Worm (Caenorhabditis elegans) whole organism, L4 larva: ENCODE measurements around the gene F11A5.16.
A peak's percentile ranks its signal among the peaks of the same experiment; 100 is the strongest.

Source experiments
- F10B5.3 ChIP-seq: sonication (generic microtip); optimal IDR thresholded peaks from 2 replicates; lab custom pipeline; 2016; ENCODE audit warnings: mild to moderate bottlenecking, missing genetic modification characterization, missing compliant biosample characterization
- F26F4.8 ChIP-seq: fragments of 200-800 bp; sonication (Bioruptor generic); conservative IDR thresholded peaks from 2 replicates; pipeline ENCODE4 v1.3.6; 2022; ENCODE audit warnings: missing genetic modification characterization, missing compliant biosample characterization
- F44E2.7 ChIP-seq: fragments of 200-800 bp; sonication (Bioruptor generic); IDR thresholded peaks from 2 replicates; pipeline ENCODE4 v2.1.2; 2022; ENCODE audit warnings: missing genetic modification characterization, missing compliant biosample characterization
- R02D3.7 ChIP-seq: fragments of 150-350 bp; sonication (generic microtip); optimal IDR thresholded peaks from 3 replicates; lab custom pipeline; 2014; ENCODE audit warnings: missing biosample characterization, missing genetic modification characterization
- Y48G9A.11 ChIP-seq: fragments of 200-800 bp; sonication (Bioruptor generic); IDR thresholded peaks from 2 replicates; pipeline ENCODE4 v1.3.6; 2022; ENCODE audit warnings: missing genetic modification reagents, missing genetic modification characterization, missing compliant biosample characterization
- Y5F2A.4 ChIP-seq: fragments of 200-800 bp; sonication (Bioruptor generic); optimal IDR thresholded peaks from 2 replicates; lab custom pipeline; 2018; ENCODE audit warnings: mild to moderate bottlenecking, missing genetic modification characterization, missing compliant biosample characterization
- ZK337.2 ChIP-seq: fragments of 200-800 bp; sonication (Bioruptor generic); IDR thresholded peaks from 2 replicates; pipeline ENCODE4 v1.3.6; 2022; ENCODE audit warnings: missing genetic modification reagents, missing genetic modification characterization, missing compliant biosample characterization
- ZK546.5 ChIP-seq, 2 experiments: sonication (generic microtip); optimal IDR thresholded peaks; 2 replicates each; lab custom pipeline; 2017; ENCODE audit warnings: missing biosample characterization in 2 of 2, missing genetic modification characterization in 2 of 2
- ceh-20 ChIP-seq: fragments of 200-800 bp; sonication (Bioruptor generic); IDR thresholded peaks from 2 replicates; pipeline ENCODE4 v1.3.6; 2022; ENCODE audit warnings: missing genetic modification reagents, missing genetic modification characterization, missing compliant biosample characterization
- ceh-28 ChIP-seq: fragments of 150-350 bp; optimal IDR thresholded peaks from 2 replicates; lab custom pipeline; 2014; ENCODE audit warnings: missing biosample characterization, missing genetic modification reagents, missing genetic modification characterization
- cey-2 ChIP-seq: sonication (generic microtip); optimal IDR thresholded peaks from 3 replicates; lab custom pipeline; 2017; ENCODE audit warnings: missing genetic modification characterization, mild to moderate bottlenecking, missing compliant biosample characterization, antibody characterized with exemption, borderline replicate concordance; ENCODE audit not compliant: insufficient read depth
- ctbp-1 ChIP-seq: fragments of 200-800 bp; sonication (Bioruptor generic); IDR thresholded peaks from 2 replicates; pipeline ENCODE4 v1.3.6; 2022; ENCODE audit warnings: missing genetic modification reagents, missing genetic modification characterization, missing compliant biosample characterization
- daf-12 ChIP-seq: fragments of 150-350 bp; optimal IDR thresholded peaks from 2 replicates; lab custom pipeline; 2014; ENCODE audit warnings: missing biosample characterization, missing genetic modification reagents, missing genetic modification characterization
- daf-16 ChIP-seq, 3 experiments: sonication (generic microtip); optimal IDR thresholded peaks; 2 replicates each; lab custom pipeline; 2016 to 2017; ENCODE audit warnings: missing genetic modification characterization in 3 of 3, missing genetic modification reagents in 3 of 3, mild to moderate bottlenecking in 2 of 3, missing compliant biosample characterization in 2 of 3, missing biosample characterization in 1 of 3, moderate library complexity in 1 of 3
- dmd-6 ChIP-seq: fragments of 200-800 bp; sonication (Bioruptor generic); IDR thresholded peaks from 2 replicates; pipeline ENCODE4 v1.3.6; 2022; ENCODE audit warnings: missing genetic modification reagents, missing genetic modification characterization, missing compliant biosample characterization
- dmd-8 ChIP-seq: fragments of 200-800 bp; sonication (Bioruptor generic); IDR thresholded peaks from 2 replicates; pipeline ENCODE4 v1.3.6; 2022; ENCODE audit warnings: missing genetic modification characterization, missing compliant biosample characterization
- dmd-9 ChIP-seq: fragments of 200-800 bp; sonication (Bioruptor generic); IDR thresholded peaks from 2 replicates; pipeline ENCODE4 v1.3.6; 2022; ENCODE audit warnings: missing genetic modification reagents, missing genetic modification characterization, missing compliant biosample characterization
- duxl-1 ChIP-seq: sonication (generic microtip); optimal IDR thresholded peaks from 2 replicates; lab custom pipeline; 2016; ENCODE audit warnings: mild to moderate bottlenecking, missing genetic modification characterization, moderate library complexity, missing compliant biosample characterization; ENCODE audit not compliant: poor library complexity
- fkh-10 ChIP-seq: fragments of 150-350 bp; optimal IDR thresholded peaks from 2 replicates; lab custom pipeline; 2014; ENCODE audit warnings: missing biosample characterization, missing genetic modification reagents, missing genetic modification characterization
- hlh-11 ChIP-seq: fragments of 200-800 bp; sonication (Bioruptor generic); optimal IDR thresholded peaks from 2 replicates; lab custom pipeline; 2018; ENCODE audit warnings: mild to moderate bottlenecking, missing genetic modification characterization, missing compliant biosample characterization
- hlh-30 ChIP-seq: sonication (generic microtip); optimal IDR thresholded peaks from 2 replicates; lab custom pipeline; 2017; ENCODE audit warnings: antibody characterized with exemption, mild to moderate bottlenecking, missing genetic modification characterization, missing compliant biosample characterization; ENCODE audit not compliant: insufficient read depth
- hmg-1.1 ChIP-seq: fragments of 200-800 bp; sonication (Bioruptor generic); IDR thresholded peaks from 2 replicates; pipeline ENCODE4 v1.3.6; 2022; ENCODE audit warnings: missing genetic modification reagents, missing genetic modification characterization, missing compliant biosample characterization
- lin-13 ChIP-seq: fragments of 150-350 bp; optimal IDR thresholded peaks from 2 replicates; lab custom pipeline; 2014; ENCODE audit warnings: missing biosample characterization, missing genetic modification reagents, missing genetic modification characterization
- lin-29 ChIP-seq: fragments of 200-800 bp; sonication (Bioruptor generic); IDR thresholded peaks from 2 replicates; pipeline ENCODE4 v1.3.6; 2022; ENCODE audit warnings: missing genetic modification reagents, missing genetic modification characterization, missing compliant biosample characterization
- madf-5 ChIP-seq, 2 experiments: fragments of 200-800 bp; sonication (Bioruptor generic); IDR thresholded peaks; 2 replicates each; pipeline ENCODE4 v1.3.6; 2022; ENCODE audit warnings: missing compliant biosample characterization in 2 of 2, missing genetic modification characterization in 2 of 2
- nhr-237 ChIP-seq: sonication (generic microtip); optimal IDR thresholded peaks from 2 replicates; lab custom pipeline; 2017; ENCODE audit warnings: missing biosample characterization, missing genetic modification characterization
- nhr-28 ChIP-seq: fragments of 150-350 bp; optimal IDR thresholded peaks from 2 replicates; lab custom pipeline; 2014; ENCODE audit warnings: missing biosample characterization, missing genetic modification characterization
- php-3 ChIP-seq: fragments of 200-800 bp; sonication (Bioruptor generic); IDR thresholded peaks from 2 replicates; pipeline ENCODE4 v1.3.6; 2022; ENCODE audit warnings: missing genetic modification reagents, missing genetic modification characterization, missing compliant biosample characterization
- pqm-1 ChIP-seq: sonication (generic microtip); optimal IDR thresholded peaks from 2 replicates; lab custom pipeline; 2017; ENCODE audit warnings: missing biosample characterization, missing genetic modification characterization
- set-16 ChIP-seq: fragments of 200-800 bp; sonication (Bioruptor generic); IDR thresholded peaks from 2 replicates; pipeline ENCODE4 v1.3.6; 2022; ENCODE audit warnings: missing genetic modification reagents, missing genetic modification characterization, missing compliant biosample characterization
- spr-1 ChIP-seq: sonication (generic microtip); optimal IDR thresholded peaks from 2 replicates; lab custom pipeline; 2016; ENCODE audit warnings: mild to moderate bottlenecking, missing genetic modification characterization, missing compliant biosample characterization
- spr-3 ChIP-seq: fragments of 200-800 bp; sonication (Bioruptor generic); optimal IDR thresholded peaks from 2 replicates; lab custom pipeline; 2018; ENCODE audit warnings: mild to moderate bottlenecking, missing genetic modification characterization, missing compliant biosample characterization
- unc-130 ChIP-seq: sonication (generic microtip); optimal IDR thresholded peaks from 2 replicates; lab custom pipeline; 2016; ENCODE audit warnings: missing genetic modification reagents, missing genetic modification characterization, missing compliant biosample characterization
- unc-62 ChIP-seq, 3 experiments: fragments of 150-350 bp in 1 of 3; sonication (generic microtip); optimal IDR thresholded peaks in 2 of 3; peaks in 1 of 3; 1 replicate in 1 of 3; 2 replicates in 2 of 3; lab custom pipeline; 2014 to 2017; ENCODE audit warnings: missing biosample characterization in 3 of 3, missing genetic modification characterization in 3 of 3, missing genetic modification reagents in 3 of 3, missing genotype in 1 of 3
- zfp-2 ChIP-seq: sonication (generic microtip); optimal IDR thresholded peaks from 2 replicates; lab custom pipeline; 2016; ENCODE audit warnings: mild to moderate bottlenecking, missing genetic modification characterization, missing compliant biosample characterization
- ztf-7 ChIP-seq: fragments of 150-350 bp; optimal IDR thresholded peaks from 2 replicates; lab custom pipeline; 2014; ENCODE audit warnings: missing biosample characterization, missing genetic modification characterization

The F11A5.16 gene

DNA sequence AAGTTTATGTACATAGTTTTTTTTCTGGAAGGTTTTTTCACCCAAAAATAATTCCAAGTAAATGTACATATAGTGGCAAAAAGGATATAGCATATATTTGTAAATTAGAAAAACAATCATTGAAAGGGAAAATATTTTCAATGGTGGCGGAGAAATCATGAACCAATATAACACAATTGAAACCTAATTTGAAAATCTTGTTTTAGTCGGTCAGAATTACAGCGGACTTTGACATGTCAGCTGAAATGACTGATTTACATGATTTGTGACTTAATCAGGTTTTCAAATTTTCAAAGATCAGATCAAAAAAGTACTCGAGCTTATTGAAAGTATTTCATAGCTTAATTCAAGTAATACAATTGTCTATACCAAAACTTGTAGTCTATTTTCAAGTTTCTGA lies 39.0 kb upstream of the F11A5.16 start, which contains the start of gene K05D4.9:
K05D4.9 (minus strand) TSS at position 101 of the 400 bp plus-strand sequence.
- TF ChIP-seq fkh-10 (GFP tag; lab: Kevin White, UChicago) (no peak), unc-62 (GFP tag; optimal IDR thresholded peaks at IDR 0.05 in 1 of 2; lab: Kevin White, UChicago) (peak in 1 of 2 experiments; percentile 41), unc-62 (tag; optimal IDR thresholded peaks at IDR 0.05; lab: Kevin White, UChicago) (no peak)

DNA sequence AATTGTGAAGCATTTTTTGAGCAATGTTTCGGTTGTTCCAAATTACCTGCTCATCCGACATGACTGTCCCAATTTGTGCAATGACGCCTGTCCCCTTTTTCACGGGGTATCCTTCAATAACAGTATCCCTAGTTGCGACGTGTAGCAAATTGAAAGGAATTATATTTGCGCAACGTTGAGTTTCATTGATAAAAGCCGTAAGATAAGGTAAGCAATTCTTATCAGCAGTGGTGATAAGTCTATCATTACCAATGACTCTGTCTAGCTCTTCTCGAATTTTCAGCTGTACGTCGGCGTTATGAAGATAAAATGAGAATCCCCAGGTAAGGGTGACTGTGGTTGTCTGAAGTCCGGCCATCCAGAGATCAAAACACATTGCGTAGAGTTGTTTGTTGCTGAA lies 36.6 kb upstream of the F11A5.16 start:
- TF ChIP-seq ZK337.2 (GFP tag; lab: Robert Waterston, UW) (no peak), hlh-30 (tag; lab: Kevin White, UChicago) (no peak), hmg-1.1 (GFP tag; lab: Robert Waterston, UW) (no peak), hlh-11 (tag; lab: Kevin White, UChicago) (no peak), unc-130 (no peak), F44E2.7 (GFP tag; lab: Robert Waterston, UW) (no peak), ztf-7 (tag; lab: Kevin White, UChicago) (no peak), F10B5.3 (tag; lab: Kevin White, UChicago) (no peak), dmd-9 (GFP tag; lab: Robert Waterston, UW) (no peak), cey-2 (tag; lab: Kevin White, UChicago) (no peak), lin-29 (GFP tag; lab: Robert Waterston, UW) (no peak)

DNA sequence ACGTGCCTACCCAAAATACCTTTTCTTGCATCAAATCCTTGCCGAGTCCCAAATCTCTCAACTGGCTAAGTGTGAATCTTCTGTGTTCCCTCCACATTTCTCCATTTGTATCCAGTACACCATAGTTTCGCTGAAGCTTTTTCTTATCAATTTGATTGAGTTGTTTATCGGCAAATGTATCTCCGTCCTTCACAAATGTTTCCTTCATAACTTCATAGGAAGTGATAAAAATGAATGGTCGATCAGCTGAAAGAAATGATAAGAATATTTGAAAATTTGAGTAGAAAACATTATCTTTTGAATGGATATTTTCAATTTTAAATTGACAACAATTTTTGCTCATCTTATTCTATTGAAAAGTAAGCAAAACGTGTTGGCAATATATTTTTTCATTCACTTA lies 35.5 kb upstream of the F11A5.16 start:
- TF ChIP-seq pqm-1 (peak; percentile 59), nhr-28 (tag; lab: Kevin White, UChicago) (peak; percentile 58), ceh-20 (GFP tag; lab: Robert Waterston, UW) (no peak), php-3 (peak; percentile 44; the same call in 1 of the 2 replicates), daf-16 (GFP tag; optimal IDR thresholded peaks at IDR 0.05; lab: Kevin White, UChicago) (no peak), daf-16 (tag; optimal IDR thresholded peaks at IDR 0.05; lab: Kevin White, UChicago) (peak; percentile 77)
- TF ChIP-seq, all 104 proteins: peak for 4

DNA sequence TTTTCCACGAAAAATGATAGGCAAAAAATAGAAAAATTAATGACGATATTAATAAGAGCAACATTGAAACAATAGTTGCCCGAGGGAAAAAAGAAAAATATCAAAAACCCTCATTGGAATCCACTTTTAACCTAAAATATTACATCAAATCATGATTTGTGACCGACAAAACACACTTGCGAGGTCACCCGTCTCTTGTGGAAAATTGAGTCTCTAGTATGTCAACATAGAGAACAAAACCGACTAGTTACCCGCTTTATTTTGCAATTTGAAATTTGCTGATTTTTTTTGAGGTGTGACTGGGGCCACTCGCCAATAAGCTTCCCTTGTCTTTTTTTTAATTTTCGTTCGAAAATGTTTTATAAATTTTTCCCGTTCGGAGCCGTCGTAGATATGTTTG lies 35.0 kb upstream of the F11A5.16 start, which contains the start of gene cyp-33D1:
cyp-33D1 (minus strand) TSS at position 101 of the 400 bp plus-strand sequence.
- TF ChIP-seq Y48G9A.11 (GFP tag; lab: Robert Waterston, UW) (no peak), zfp-2 (tag; lab: Kevin White, UChicago) (no peak), F26F4.8 (GFP tag; lab: Robert Waterston, UW) (no peak), ZK546.5 (tag; optimal IDR thresholded peaks at IDR 0.05; lab: Kevin White, UChicago) (no peak)

DNA sequence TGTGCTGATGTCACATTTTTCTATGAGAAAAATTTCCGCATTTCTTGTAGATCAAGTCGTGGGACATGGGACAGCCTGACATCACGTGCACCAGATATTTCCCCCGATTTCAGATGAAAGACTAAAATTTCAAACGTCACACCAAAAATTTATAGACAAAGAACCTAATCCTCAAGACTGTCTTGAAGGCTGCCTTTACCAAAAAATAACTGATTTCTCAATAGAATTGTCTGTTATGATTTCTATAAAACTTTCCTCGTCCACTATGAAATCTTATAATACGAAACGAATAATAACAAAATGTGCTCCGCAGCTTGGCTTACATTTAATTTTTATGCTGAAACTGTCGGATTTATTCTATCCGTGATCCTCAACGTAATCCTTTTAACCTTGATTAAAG lies 30.4 kb upstream of the F11A5.16 start, which contains the start of gene str-106:
str-106 (plus strand) TSS at position 301 of the 400 bp plus-strand sequence.
- TF ChIP-seq Y5F2A.4 (GFP tag; lab: Kevin White, UChicago) = no peak
- no peak for TF ChIP-seq spr-3 (GFP tag; lab: Kevin White, UChicago)
- no peak for TF ChIP-seq lin-29 (GFP tag; lab: Robert Waterston, UW)
- TF ChIP-seq lin-13 (GFP tag; lab: Kevin White, UChicago) = no peak
- no peak for TF ChIP-seq dmd-9 (GFP tag; lab: Robert Waterston, UW)
- TF ChIP-seq nhr-237 = no peak
- TF ChIP-seq daf-12 (tag; lab: Kevin White, UChicago) = no peak
- no peak for TF ChIP-seq set-16 (GFP tag; lab: Robert Waterston, UW)
- TF ChIP-seq ZK546.5 (tag; optimal IDR thresholded peaks at IDR 0.05; lab: Kevin White, UChicago) = no peak
- no peak for TF ChIP-seq ctbp-1
- TF ChIP-seq R02D3.7 (tag; lab: Kevin White, UChicago) = no peak
- no peak for TF ChIP-seq duxl-1 (tag; lab: Kevin White, UChicago)
- no peak for TF ChIP-seq spr-1 (tag; lab: Kevin White, UChicago)
- TF ChIP-seq daf-16 (GFP tag; optimal IDR thresholded peaks at IDR 0.05; lab: Kevin White, UChicago) = no peak
- no peak for TF ChIP-seq daf-16 (tag; optimal IDR thresholded peaks at IDR 0.05; lab: Kevin White, UChicago)
- no peak for TF ChIP-seq dmd-8 (GFP tag; lab: Robert Waterston, UW)
- no peak for TF ChIP-seq madf-5 (GFP tag; IDR thresholded peaks at IDR 0.05; lab: Robert Waterston, UW)
- TF ChIP-seq Y48G9A.11 (GFP tag; lab: Robert Waterston, UW) = no peak
- TF ChIP-seq dmd-6 (GFP tag; lab: Robert Waterston, UW) = no peak
- no peak for TF ChIP-seq fkh-10 (GFP tag; lab: Kevin White, UChicago)
- no peak for TF ChIP-seq ceh-28 (tag; lab: Kevin White, UChicago)
